Fruit fly (Drosophila melanogaster) ovary, adult (tissue): Measurements from ENCODE around the gene CG31446.
A peak's percentile ranks its signal among the peaks of the same experiment; 100 is the strongest.

ENCODE experiments used
- CG17801 ChIP-seq: fragments of 200-800 bp; optimal IDR thresholded peaks from 2 replicates; lab custom pipeline; 2019; ENCODE audit warnings: missing biosample characterization, mild to moderate bottlenecking, missing genetic modification characterization, moderate library complexity; ENCODE audit not compliant: partially characterized antibody

Gene CG31446

DNA sequence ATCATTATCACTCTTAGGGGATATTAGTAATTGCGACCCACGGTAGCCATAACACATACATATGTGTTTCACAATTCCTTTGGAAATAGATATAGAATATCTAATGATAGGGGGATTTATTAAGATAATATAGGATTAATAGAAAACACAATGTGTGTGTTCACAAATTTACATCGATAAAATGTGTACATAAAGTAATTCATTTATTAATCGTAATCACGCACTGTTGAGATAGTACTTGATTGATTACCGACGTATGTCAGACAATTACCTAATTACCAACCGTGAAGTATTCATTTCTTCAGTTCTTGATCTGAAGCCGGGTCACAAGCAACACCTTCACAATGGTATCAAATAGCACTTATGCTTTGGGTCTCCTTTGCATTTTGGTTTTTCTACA, at the start of gene CG31446:
CG31446 (plus strand) TSS at position 301 of the 400 bp plus-strand sequence.
- no peak for TF ChIP-seq CG17801 (GFP tag; lab: Kevin White, UChicago)

DNA sequence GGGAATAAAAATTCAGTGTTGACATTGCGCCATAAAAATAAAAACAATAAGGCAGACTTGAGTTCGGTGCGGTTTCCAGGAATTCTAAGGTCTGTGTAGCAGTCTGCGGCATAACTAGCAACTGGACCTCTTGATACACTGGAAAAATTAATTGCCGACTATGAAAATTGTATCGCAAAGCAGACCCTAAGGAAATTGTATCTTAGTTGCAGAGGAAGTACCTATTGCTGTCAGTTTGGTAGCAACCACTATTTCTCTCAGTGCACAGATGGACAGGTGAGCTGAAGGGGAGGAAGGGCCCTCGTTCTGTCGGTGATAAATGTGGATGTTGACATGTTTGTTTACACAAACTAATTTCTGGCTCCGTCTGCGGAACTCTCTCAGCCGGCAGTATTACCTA, 48.2 kb upstream of the CG31446 start:
- no peak for TF ChIP-seq CG17801 (GFP tag; lab: Kevin White, UChicago)

DNA sequence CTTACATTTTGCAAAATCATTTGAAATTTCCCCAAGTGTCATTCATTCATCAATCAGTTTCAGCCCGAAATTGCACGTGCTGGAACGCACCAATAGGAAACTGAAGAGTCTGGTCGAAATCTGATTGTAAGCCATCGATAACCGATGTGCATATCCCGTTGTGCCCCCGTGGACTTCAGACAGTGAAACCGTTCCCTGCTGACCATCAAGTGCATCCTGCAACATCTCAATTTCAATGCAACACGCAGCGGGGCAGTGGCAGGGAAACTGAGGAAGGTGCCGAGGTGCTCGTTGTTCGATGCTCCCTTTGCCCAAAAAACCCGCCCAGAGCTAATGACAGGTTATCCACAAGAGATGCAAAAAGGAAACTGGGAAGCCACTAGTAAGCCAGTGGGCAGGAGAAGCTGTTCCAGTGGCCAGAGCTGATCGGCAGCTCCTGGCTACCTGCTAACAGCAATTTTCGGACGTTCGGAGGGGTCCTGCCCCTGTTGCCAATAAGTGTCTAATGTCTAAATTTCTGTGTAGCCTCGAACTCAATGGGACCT, 45.9 kb upstream of the CG31446 start:
- TF ChIP-seq CG17801 (GFP tag; lab: Kevin White, UChicago) = no peak

dm6 chr3R:15648898-15649297, 44.0 kb upstream of the CG31446 start:
- no peak for TF ChIP-seq CG17801 (GFP tag; lab: Kevin White, UChicago)

dm6 chr3R:15650250-15650649, 42.6 kb upstream of the CG31446 start:
- TF ChIP-seq CG17801 (GFP tag; lab: Kevin White, UChicago) = no peak

dm6 chr3R:15650669-15651068, 42.2 kb upstream of the CG31446 start:
- no peak for TF ChIP-seq CG17801 (GFP tag; lab: Kevin White, UChicago)

DNA sequence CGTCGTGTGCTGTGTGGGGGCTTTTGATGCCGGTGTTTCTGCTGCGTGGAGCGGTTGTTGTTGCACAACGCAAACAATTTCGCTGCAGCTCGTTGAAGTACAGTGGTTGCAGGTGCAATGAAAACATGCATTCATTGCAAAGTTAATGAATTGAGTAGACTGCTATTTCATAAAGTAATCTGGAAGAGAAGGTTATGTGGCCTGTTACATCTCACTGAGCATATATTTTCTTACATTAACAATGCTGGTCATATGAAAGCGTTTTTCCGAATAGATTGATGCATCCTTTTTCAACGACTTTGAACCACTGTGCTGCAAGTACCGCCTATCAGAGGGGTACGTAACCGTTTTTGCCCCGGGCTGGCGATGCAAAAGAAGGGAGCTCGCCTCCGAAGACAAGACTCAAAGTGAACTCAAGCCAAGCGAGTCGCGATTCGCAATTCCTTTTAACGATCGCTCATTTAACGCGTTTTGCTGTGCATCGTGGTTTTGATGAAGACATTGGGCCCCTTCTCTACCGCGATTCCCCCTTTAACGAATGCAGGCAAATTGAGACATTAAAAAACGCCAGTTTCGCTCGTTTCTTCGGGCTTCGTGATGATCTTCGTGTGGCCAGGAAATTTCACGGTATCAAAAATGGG, 41.0 kb upstream of the CG31446 start:
- TF ChIP-seq CG17801 (GFP tag; lab: Kevin White, UChicago) = no peak

dm6 chr3R:15652632-15653248, 40.1 kb upstream of the CG31446 start:
- TF ChIP-seq CG17801 (GFP tag; lab: Kevin White, UChicago) = no peak

- no peak for TF ChIP-seq CG17801 (GFP tag; lab: Kevin White, UChicago)
Measured at dm6 chr3R:15653768-15654387, 39.0 kb upstream of the CG31446 start.

dm6 chr3R:15654870-15655269, 38.0 kb upstream of the CG31446 start:
- TF ChIP-seq CG17801 (GFP tag; lab: Kevin White, UChicago) = no peak

DNA sequence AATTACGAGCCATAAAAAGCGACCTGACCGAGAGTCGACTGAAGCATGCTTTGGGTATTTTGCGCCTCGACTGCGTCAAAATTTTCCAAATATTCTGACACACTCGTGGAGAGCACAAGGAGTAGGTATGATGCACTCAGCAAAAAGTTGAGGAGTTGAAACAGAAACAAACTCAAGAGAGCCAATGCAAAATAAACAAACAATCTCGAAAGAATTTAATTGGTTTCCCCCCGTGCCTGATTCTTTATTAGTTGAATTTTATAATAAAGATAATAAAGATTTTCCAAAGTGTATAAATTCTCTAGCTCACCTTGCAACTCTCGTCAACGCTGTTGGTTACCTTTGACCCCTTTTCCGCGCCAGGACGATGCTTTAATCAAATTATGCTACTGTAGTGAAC, 37.5 kb upstream of the CG31446 start:
- TF ChIP-seq CG17801 (GFP tag; lab: Kevin White, UChicago) = no peak

DNA sequence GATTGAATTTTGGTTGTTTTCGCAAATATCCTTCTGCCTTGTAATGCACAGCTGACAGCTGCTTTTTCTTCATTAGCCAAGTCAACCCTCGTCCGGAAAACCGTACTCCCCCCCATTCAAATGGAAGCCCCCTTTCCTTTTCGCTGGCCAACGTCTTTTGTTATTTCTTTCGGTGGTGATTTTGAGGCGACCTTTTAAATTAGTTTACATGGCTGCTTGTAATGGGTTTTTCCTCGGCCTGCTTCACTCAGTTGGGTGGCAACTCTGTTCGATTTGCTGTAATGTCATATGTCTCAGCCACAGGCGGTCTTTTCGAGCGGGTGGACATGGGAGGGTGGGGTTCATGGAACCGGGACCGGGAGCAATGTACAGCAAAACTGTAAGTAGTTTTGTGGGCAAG, 32.4 kb upstream of the CG31446 start:
- no peak for TF ChIP-seq CG17801 (GFP tag; lab: Kevin White, UChicago)

DNA sequence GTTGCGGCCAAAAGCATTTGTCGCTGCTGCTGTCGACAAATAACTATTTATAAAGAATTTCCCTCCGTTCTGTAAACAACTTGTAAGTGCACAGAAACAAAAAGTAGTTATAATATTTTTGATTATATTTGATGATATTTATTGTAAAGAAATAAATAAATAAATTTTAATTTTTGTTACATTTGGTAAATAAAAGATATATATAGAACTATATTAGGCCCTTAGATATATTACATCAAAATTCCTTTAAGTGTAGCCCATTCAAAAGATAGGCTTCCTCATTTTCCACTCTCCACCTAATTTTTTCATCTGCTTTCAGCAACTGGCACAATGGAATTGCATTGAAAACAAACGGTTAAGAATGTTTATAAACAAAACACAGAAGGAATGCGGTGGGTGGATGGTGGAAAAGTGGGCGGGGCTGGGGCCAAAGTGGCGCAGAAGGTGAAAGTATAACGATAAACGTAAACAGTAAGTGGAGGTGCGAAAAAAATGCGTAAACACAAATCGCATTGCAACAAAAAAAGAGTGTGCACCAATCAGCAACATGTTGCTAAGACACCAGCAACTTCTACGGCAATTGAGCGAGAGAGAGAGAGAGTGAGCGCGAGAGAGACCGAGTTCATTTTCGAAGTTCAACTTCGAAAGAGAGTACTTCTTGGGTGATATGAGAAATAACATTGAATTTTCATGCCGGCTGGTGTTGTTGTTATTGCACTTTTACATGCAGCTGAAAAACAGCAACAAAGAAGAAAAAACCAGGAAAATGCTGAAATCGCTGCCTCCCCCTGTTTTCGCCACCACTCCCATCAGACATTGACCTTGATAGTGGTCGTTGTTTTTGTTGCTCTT, 28.3 kb upstream of the CG31446 start:
- TF ChIP-seq CG17801 (GFP tag; lab: Kevin White, UChicago) = no peak

- peak; percentile 7 for TF ChIP-seq CG17801 (GFP tag; lab: Kevin White, UChicago)
Measured at dm6 chr3R:15665962-15666361, 26.9 kb upstream of the CG31446 start, which contains the start of gene pxb. TSS of gene pxb (plus strand) at chr3R:15666183.
